Worm (Caenorhabditis elegans): ENCODE measurements around the gene iff-1.

Gene iff-1

ce11 chrIII:9765465-9765900 is 18.5 kb upstream of the iff-1 start (continued):
- TF ChIP-seq tlp-1 (tag; optimal IDR thresholded peaks at IDR 0.05) (no peak), hlh-17 (GFP tag; optimal IDR thresholded peaks at IDR 0.05; ENCODE audit: borderline replicate concordance) (no peak), lsy-2 (tag; optimal IDR thresholded peaks at IDR 0.05) (peak; percentile 100), jun-1 (tag; optimal IDR thresholded peaks at IDR 0.05) (peak; percentile 98), xbp-1 (tag; optimal IDR thresholded peaks at IDR 0.05) (peak; percentile 97), sptf-1 (tag; optimal IDR thresholded peaks at IDR 0.05) (no peak), ets-5 (GFP tag; IDR thresholded peaks at IDR 0.05) (no peak)

DNA sequence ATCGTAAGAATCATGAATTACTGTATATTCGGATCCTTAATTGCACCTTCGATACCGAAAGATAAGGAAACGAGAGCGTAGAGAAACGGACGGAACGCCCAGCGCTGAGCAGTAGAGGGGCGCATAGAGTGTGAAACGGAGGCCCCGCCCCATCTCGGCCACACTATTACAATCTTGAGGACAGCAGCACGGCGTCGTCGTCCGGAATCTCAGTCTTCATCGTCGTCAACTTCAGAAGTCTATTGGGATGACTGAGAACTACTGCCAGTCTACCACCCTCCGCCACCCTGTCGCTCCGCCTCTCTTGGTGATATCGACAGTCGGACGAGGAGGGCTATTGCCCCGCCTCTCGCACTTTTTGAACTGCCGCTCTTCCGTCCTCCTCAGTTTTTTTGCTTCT is 17.7 kb upstream of the iff-1 start:
- TF ChIP-seq hpl-2 (GFP tag; optimal IDR thresholded peaks at IDR 0.05) (no peak), zip-4 (GFP tag; optimal IDR thresholded peaks at IDR 0.05) (no peak)

DNA sequence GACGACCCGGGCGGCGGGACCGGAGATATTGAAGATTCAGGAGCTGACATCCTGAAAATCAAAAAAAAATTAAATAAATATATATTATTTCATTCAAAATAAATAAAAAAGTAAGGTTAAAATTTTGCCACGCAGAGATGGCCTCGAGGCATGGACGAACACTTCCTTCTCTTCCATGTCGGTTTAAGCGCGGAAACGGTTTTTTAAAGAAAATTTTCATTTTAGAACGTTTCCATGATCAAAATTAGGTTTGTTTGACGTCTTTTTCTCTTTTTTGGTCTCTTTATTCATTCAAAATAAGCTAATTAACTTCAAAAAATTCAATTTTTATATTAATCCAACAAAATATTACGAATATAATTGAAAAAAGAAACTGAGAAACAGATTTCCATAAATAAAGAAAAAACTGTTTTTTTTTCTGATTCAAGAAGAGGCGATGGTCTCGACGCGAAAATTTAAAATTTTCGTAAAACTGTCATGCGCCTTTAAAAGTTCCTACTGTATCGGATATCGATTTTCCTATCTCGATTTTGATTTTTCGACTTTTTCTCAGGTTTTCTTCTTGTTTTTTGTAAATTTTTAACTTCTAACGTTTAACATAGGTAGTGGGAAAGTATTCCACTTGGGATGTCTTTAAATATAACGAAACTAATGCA is 15.2 kb upstream of the iff-1 start, which contains the start of gene gcc-2:
Gene gcc-2, minus strand, starts transcription at position 51 of the 656 bp plus-strand sequence.
- TF ChIP-seq pax-3 (tag; optimal IDR thresholded peaks at IDR 0.05) (no peak), Y116A8C.19 (tag; optimal IDR thresholded peaks at IDR 0.05; ENCODE audit: borderline replicate concordance) (no peak), nhr-85 (tag) (no peak), nhr-71 (tag; optimal IDR thresholded peaks at IDR 0.05) (no peak), lin-14 (GFP tag; optimal IDR thresholded peaks at IDR 0.05) (no peak), lin-39 (tag; optimal IDR thresholded peaks at IDR 0.05) (no peak), ceh-63 (GFP tag; optimal IDR thresholded peaks at IDR 0.05) (no peak), irx-1 (tag; optimal IDR thresholded peaks at IDR 0.05) (no peak), mep-1 (tag; optimal IDR thresholded peaks at IDR 0.05) (no peak)

- TF ChIP-seq ceh-88 (GFP tag; IDR thresholded peaks at IDR 0.05) (no peak), snu-23 (GFP tag; optimal IDR thresholded peaks at IDR 0.05) (no peak), ceh-90 (tag; optimal IDR thresholded peaks at IDR 0.05) (no peak), skn-1 (tag; optimal IDR thresholded peaks at IDR 0.05) (no peak), alr-1 (tag; optimal IDR thresholded peaks at IDR 0.05; ENCODE audit: borderline replicate concordance) (no peak), nhr-76 (tag; optimal IDR thresholded peaks at IDR 0.05) (no peak), lin-13 (GFP tag; optimal IDR thresholded peaks at IDR 0.05) (no peak), mep-1 (tag; optimal IDR thresholded peaks at IDR 0.05) (no peak), unc-98 (GFP tag; IDR thresholded peaks at IDR 0.05) (no peak), lin-15B (tag; optimal IDR thresholded peaks at IDR 0.05) (no peak), ceh-82 (tag; optimal IDR thresholded peaks at IDR 0.05) (no peak), grh-1 (GFP tag; IDR thresholded peaks at IDR 0.05) (no peak), mab-9 (GFP tag; IDR thresholded peaks at IDR 0.05) (no peak), sup-37 (GFP tag; optimal IDR thresholded peaks at IDR 0.05) (no peak), nhr-90 (tag; optimal IDR thresholded peaks at IDR 0.05; ENCODE audit: poor library complexity) (no peak), lir-3 (tag; optimal IDR thresholded peaks at IDR 0.05; ENCODE audit: poor library complexity) (no peak), fkh-4 (tag; optimal IDR thresholded peaks at IDR 0.05; ENCODE audit: borderline replicate concordance) (no peak)
Observed at ce11 chrIII:9760184-9760583, 13.2 kb upstream of the iff-1 start.

DNA sequence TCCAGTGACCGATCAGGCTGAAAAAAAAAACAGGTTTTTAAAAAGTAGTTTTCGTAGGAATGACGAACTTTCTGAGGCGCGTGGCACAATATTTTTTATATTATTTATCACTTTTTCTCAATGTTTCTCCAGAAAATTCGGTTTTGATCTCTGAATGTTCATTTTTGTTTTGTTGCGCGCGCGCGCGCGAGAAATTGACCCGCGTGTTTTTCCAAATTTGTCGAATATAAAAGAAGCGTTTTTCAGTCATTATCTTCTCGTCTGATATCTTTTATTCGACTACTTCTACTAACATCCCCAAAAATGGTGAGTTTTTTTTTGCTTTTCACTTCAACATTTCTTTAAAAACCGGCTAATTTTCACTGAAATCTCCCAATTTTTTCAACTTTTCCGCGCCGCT is 11.9 kb upstream of the iff-1 start, which contains the start of gene rmd-1:
Gene rmd-1, plus strand, starts transcription at position 247 of the 400 bp plus-strand sequence.
- TF ChIP-seq pqm-1 (tag; optimal IDR thresholded peaks at IDR 0.05) (no peak), hpl-2 (GFP tag; optimal IDR thresholded peaks at IDR 0.05) (no peak), xbp-1 (tag; optimal IDR thresholded peaks at IDR 0.05) (no peak), lin-13 (GFP tag; optimal IDR thresholded peaks at IDR 0.05) (no peak), nhr-71 (tag; optimal IDR thresholded peaks at IDR 0.05) (no peak), rnt-1 (tag; optimal IDR thresholded peaks at IDR 0.05) (no peak), lin-14 (GFP tag; optimal IDR thresholded peaks at IDR 0.05) (no peak), ztf-4 (tag; optimal IDR thresholded peaks at IDR 0.05) (no peak), vab-15 (tag; optimal IDR thresholded peaks at IDR 0.05) (no peak), unc-30 (tag; optimal IDR thresholded peaks at IDR 0.05) (no peak)

Measured in whole organism, L1 larva.